Worm (Caenorhabditis elegans) whole organism, early embryonic: ENCODE data around the gene T10B10.8.

Source experiments
- B0310.2 ChIP-seq: sonication (generic microtip); optimal IDR thresholded peaks from 2 replicates; lab custom pipeline; 2016; ENCODE audit warnings: mild to moderate bottlenecking, missing genetic modification characterization, missing compliant biosample characterization
- F13C5.2 ChIP-seq: sonication (generic microtip); optimal IDR thresholded peaks from 2 replicates; lab custom pipeline; 2017; ENCODE audit warnings: mild to moderate bottlenecking, missing genetic modification characterization, inconsistent platforms, missing compliant biosample characterization
- ama-1 ChIP-seq: fragments of 150-350 bp; optimal IDR thresholded peaks from 2 replicates; lab custom pipeline; 2014
- ceh-13 ChIP-seq: fragments of 200-800 bp; sonication (Bioruptor generic); optimal IDR thresholded peaks from 2 replicates; lab custom pipeline; 2018; ENCODE audit warnings: mild to moderate bottlenecking, missing genetic modification characterization, missing compliant biosample characterization
- ceh-36 ChIP-seq: sonication (generic microtip); optimal IDR thresholded peaks from 2 replicates; lab custom pipeline; 2016; ENCODE audit warnings: missing genetic modification characterization, inconsistent platforms, missing compliant biosample characterization
- ets-7 ChIP-seq: sonication (generic microtip); optimal IDR thresholded peaks from 2 replicates; lab custom pipeline; 2016; ENCODE audit warnings: missing genotype, missing genetic modification characterization, missing compliant biosample characterization
- flt-1 ChIP-seq: fragments of 200-800 bp; sonication (Bioruptor generic); IDR thresholded peaks from 2 replicates; pipeline ENCODE4 v1.3.6; 2022; ENCODE audit warnings: missing genetic modification characterization, missing compliant biosample characterization
- hnd-1 ChIP-seq: sonication (generic microtip); optimal IDR thresholded peaks from 2 replicates; lab custom pipeline; 2016; ENCODE audit warnings: missing genetic modification characterization, missing compliant biosample characterization
- sea-1 ChIP-seq: fragments of 200-800 bp; sonication (Bioruptor generic); conservative IDR thresholded peaks from 2 replicates; pipeline ENCODE4 v1.3.6; 2022; ENCODE audit warnings: missing genetic modification characterization, missing compliant biosample characterization
- tbx-11 ChIP-seq: fragments of 200-800 bp; sonication (Bioruptor generic); IDR thresholded peaks from 2 replicates; pipeline ENCODE4 v1.3.6; 2022; ENCODE audit warnings: missing genetic modification characterization, missing compliant biosample characterization
- tra-4 ChIP-seq: sonication (generic microtip); optimal IDR thresholded peaks from 2 replicates; lab custom pipeline; 2017; ENCODE audit warnings: missing genetic modification characterization, missing compliant biosample characterization

DNA sequence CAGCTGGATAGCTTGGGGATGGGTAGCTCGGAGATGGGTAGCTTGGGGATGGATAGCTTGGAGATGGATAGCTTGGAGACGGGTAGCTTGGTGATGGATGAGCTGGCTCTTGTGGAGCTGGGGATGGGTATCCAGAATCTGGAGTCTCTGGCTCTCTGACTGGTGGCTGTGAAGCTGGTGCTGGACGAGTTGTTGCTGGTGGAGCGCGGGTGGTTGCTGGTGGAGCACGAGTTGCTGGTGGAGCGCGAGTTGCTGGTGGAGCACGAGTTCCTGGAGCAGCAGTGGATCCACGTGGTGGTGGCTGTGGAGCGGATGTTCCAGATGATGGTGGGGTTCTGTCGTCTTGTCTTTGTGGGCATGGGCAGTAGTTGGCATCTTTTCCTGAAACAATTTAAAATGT lies 9.2 kb upstream of the T10B10.8 start:
- TF ChIP-seq flt-1 (GFP tag; lab: Robert Waterston, UW): no peak
- no peak for TF ChIP-seq ceh-13 (GFP tag; lab: Kevin White, UChicago)
- TF ChIP-seq ama-1 (lab: Kevin White, UChicago): no peak
- TF ChIP-seq F13C5.2 (tag; lab: Kevin White, UChicago): no peak
- no peak for TF ChIP-seq ceh-36
- TF ChIP-seq tbx-11: no peak
- TF ChIP-seq tra-4 (tag; lab: Kevin White, UChicago): no peak
- TF ChIP-seq ets-7 (tag; lab: Kevin White, UChicago): no peak
- no peak for TF ChIP-seq B0310.2
- TF ChIP-seq sea-1 (GFP tag; lab: Robert Waterston, UW): no peak
- TF ChIP-seq hnd-1 (tag; lab: Kevin White, UChicago): no peak
